Fruit fly (Drosophila melanogaster): Measurements from ENCODE around the gene Pp2C1.

The Pp2C1 gene

DNA sequence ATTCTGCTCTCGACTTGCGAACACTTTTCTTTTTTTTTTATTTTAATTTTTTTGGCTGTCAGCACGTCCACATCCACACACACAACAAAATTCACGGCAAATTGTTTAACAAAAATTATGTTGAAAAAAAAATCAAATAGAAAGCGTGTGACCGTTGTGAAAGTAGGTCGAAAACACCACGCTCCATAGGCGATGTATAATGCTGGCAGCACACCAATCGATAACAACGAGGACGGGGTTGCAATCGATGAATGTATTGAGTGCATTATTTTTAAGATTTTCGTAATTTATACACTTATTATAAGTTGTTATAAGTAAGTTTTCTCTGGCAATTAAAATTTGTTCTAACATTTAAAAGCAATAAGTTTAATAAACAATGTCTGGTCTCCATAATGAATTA, at the start of gene Pp2C1:
Gene Pp2C1 (minus strand): TSS at position 181 of the 400 bp plus-strand sequence.
- no peak for TF ChIP-seq CG17801 (GFP tag; optimal IDR thresholded peaks at IDR 0.05; ENCODE audit: partially characterized antibody)

DNA sequence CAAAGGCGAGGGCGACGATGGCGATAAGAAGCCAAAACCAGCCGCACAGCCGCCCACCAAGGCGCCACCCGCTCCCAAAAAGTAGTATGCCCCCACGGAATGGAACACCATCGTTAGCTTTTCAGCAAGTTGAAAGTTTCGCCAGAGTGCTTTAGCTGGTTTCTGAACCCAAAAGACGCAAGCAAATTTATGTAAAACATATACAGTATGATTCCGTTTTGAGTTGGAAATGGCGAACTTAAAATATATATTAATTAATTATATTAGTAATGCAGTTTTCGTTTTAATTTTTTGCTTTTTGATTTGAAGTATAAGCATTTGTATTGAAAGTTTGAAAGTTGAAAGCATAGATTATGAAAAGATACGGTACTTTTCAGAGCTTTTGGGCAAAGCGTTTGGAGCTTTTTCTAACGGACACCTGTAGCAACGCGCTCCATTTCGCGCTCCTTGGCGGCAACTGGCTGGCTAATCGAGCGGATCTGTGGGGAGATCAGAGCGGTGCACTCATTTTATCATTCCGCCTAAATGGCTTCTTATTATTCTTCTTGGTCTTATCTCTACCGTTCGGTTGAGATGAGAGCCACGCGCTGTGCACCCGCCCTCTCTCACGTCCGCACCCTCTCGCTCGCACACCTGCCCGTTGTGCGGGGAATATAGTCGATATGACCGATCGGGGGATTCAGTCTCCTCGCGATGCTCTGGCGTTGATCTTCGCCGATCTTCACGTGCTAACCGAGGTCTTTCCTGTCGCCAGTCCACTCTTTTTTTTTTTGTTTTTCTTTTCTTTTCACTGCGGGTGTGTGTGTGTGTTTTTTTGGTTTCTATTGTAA, 20.7 kb upstream of the Pp2C1 start, which contains the start of gene Proc-R:
Gene Proc-R (plus strand): TSS at position 680 of the 830 bp plus-strand sequence.
- TF ChIP-seq CG17801 (GFP tag; optimal IDR thresholded peaks at IDR 0.05; ENCODE audit: partially characterized antibody) = no peak

DNA sequence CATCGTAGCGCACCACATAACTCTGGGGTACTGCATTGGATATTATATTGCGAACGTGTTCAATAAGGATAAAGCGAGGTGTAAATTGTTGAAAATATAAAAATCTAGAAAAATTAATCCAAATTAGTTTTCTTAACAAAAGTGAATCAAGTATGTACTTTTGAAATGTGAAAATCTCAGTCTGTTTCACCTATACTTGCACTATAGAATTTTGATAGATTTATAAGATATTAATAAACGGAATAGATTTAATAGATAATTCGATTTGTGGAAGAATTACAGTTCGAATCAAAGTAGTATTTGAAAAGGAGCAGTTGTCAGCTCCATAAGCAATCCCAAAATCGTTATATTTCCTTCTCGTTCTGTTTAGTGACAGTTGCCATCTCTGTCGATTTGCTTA, 18.3 kb upstream of the Pp2C1 start, which contains the start of gene CG7024:
Gene CG7024 (plus strand): TSS at position 301 of the 400 bp plus-strand sequence.
- no peak for TF ChIP-seq CG17801 (GFP tag; optimal IDR thresholded peaks at IDR 0.05; ENCODE audit: partially characterized antibody)

DNA sequence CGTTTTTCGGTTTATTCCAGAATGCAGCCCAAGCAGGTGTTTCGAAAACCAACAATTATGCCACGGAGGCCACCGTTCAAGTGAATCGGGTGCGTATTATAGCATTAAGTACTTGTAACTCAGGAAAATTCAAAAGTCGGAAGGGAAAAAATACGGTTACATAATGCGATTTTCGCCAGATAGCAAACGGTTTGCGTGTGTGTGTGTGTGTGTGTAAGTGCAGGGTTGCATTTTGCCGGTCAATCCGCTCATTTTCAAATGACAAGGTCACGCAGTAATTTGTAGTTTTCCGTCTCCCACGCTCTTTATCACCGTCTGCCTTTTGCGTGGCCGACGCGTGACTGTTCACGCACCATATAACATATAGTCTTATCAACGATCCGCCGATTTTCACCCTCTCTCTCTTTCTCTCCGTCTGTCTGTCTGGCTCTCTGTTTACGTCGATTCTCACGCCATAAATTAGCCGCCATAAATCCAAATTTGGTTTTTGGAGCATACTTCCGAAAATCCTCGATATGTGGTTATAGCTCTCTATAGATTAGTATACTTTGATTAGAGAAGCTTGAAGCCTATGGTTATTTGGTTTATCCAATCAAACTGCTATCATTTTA, 16.2 kb upstream of the Pp2C1 start:
- no peak for TF ChIP-seq CG17801 (GFP tag; optimal IDR thresholded peaks at IDR 0.05; ENCODE audit: partially characterized antibody)

DNA sequence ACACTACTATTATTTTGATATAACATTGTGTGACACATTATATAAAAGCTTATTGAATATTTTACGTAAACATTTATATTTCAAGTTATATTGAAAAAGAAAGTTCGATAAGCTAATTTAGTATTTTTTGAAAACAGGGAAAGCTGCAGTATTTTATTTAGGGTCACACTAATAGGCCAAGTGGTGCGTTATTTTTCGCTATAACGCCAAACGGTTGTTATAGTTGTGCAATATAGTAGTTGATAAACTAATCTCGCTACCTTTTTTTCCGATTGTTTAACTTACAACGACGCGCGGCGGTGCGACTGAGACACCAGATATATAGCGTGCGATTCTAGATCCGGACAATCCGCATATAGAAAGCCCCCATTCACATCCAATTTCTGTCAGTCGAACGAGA, 15.4 kb upstream of the Pp2C1 start, which contains the start of gene Pdha:
Gene Pdha (plus strand): TSS at position 167 of the 400 bp plus-strand sequence.
- TF ChIP-seq CG17801 (GFP tag; optimal IDR thresholded peaks at IDR 0.05; ENCODE audit: partially characterized antibody) = no peak

DNA sequence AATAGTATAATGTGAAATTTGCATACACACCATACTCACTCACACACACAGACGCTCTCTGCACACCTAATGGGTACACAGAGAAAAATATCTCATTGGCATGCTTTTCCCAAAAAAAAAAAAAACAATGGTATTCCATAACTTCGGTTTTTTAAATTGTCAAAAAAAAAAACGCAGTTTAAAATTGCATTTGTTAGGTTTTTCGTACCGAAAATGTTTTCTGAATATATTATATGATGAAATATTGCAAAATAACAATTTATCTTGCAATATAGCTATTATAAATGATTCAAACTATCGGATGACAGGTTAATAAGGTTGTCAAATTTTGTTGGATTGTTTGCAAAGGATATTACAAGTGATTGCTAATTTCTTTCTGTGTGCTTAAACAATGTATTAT, 13.1 kb upstream of the Pp2C1 start:
- TF ChIP-seq CG17801 (GFP tag; optimal IDR thresholded peaks at IDR 0.05; ENCODE audit: partially characterized antibody) = no peak

DNA sequence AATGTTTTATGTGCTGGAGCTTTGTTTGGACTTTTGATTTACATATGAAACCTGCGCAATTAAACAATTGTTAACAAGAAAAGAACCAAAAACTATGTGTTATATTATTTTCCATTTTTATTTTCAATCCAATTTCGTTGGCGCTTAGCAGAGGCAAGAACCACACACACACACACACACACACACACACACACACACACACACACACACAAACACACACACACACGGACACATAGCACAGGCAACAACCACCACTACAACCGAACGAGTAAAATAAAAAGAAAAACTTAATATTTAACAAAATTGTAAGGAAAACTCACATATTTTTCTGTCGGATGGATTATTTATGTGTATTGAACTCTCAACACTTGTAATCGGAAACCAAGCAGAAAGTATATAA, 12.7 kb upstream of the Pp2C1 start:
- TF ChIP-seq CG17801 (GFP tag; optimal IDR thresholded peaks at IDR 0.05; ENCODE audit: partially characterized antibody) = no peak

DNA sequence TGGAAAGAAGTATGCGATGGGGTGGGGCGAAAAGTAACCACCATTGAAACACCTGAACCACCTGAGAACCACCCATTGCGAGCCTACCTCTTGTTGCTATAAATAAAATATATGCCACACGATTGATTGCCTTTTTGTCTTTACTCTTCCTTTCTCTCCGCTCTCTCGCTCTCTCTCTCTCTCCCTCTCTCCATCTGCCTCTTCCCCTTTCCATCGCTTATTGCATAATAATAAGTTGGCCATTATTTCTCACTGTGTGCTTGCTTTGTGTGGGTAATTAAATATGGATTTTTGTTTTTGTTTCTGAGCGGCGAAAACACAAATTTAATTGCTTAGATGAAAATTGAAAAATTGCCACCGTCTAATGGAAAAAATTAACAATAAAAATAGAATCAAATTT, 7.4 kb upstream of the Pp2C1 start:
- TF ChIP-seq CG17801 (GFP tag; optimal IDR thresholded peaks at IDR 0.05; ENCODE audit: partially characterized antibody) = no peak

DNA sequence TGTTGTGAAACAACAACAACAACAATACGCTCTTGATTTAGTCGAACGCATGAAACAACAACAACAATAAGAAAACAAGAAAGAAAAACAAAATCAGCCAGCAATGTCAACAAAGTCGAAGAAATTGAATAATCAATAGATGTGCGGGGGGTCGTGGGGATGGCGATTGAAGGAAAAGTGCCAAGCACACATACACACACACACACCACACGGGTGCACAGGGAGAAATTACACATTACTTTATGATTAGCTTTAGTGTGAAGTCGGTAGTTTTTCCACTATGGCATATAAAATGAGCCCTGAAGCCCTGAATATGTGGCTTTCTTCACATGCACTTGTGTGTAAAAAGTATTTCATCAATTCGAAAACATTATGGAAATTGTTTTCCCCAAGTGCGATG, 6.3 kb upstream of the Pp2C1 start:
- TF ChIP-seq CG17801 (GFP tag; optimal IDR thresholded peaks at IDR 0.05; ENCODE audit: partially characterized antibody) = no peak

DNA sequence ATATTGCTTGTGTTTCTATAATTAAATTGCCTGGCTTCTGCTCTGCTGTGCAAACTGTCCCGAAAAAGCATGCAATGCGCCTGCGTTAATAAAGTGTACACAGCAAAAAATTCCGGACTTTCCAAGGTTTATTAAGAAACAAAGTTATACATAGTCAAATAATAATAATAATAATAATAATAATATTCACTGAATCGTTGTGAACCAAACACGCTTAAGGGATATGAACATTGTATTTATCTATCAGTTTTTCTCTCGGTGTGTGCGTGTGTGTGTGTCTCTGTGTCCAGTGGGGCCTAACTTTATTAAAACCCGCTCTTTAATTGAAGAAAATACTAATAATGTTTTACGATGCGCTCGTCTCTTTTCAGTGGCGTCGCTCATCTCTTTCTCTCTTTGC, 4.5 kb upstream of the Pp2C1 start:
- no peak for TF ChIP-seq CG17801 (GFP tag; optimal IDR thresholded peaks at IDR 0.05; ENCODE audit: partially characterized antibody)

DNA sequence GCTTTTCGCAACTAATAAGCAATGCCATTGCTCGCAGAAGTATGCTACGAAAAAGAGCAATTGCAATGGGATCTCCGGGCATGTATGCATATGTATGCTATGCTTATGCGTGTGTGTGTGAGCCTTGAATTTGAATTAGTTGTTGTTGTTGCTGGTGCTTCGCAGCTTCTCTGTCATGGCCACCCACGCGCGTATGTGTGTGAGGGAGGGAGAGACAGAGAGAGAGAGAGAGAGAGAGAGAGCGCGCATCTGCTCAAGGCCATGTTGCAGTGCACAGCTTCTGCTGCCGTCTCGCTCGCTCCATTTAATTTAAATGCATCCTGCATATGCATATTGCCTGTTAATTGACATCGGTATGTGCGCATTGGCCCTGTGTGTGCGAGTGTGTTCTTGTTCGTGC, 4.1 kb upstream of the Pp2C1 start:
- no peak for TF ChIP-seq CG17801 (GFP tag; optimal IDR thresholded peaks at IDR 0.05; ENCODE audit: partially characterized antibody)

DNA sequence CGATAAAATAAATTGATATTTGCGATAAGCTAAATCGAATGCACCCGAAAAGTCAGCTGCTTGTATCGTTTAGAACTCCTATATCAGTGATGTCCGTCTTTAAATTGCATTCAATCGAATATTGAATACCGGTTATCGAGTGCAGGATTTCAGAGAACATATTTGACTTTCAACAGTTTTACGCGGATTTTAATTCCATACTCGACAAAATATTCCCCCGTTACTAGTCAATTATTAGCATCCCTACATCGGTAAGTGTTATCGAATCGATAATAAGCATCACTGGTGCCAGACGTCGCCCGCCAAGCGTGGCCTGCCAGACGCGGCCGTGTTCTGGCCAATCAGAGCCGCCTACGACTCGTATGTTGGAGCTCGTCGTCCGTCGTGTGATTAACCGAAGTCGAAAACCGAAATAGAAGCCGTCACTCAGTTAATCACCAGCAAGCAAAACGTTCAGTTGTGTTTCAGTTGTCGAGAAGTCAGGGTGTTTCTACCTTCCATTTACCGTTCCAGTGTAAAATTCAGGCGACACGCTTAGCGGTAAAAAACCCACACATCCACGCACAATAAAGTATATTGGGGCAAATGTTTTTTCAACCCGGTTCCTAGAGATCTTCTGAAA, 1.2 kb upstream of the Pp2C1 start, which contains the start of gene ctp:
Gene ctp (plus strand): TSS at position 23 of the 622 bp plus-strand sequence.
- TF ChIP-seq CG17801 (GFP tag; optimal IDR thresholded peaks at IDR 0.05; ENCODE audit: partially characterized antibody) = peak; percentile 81

DNA sequence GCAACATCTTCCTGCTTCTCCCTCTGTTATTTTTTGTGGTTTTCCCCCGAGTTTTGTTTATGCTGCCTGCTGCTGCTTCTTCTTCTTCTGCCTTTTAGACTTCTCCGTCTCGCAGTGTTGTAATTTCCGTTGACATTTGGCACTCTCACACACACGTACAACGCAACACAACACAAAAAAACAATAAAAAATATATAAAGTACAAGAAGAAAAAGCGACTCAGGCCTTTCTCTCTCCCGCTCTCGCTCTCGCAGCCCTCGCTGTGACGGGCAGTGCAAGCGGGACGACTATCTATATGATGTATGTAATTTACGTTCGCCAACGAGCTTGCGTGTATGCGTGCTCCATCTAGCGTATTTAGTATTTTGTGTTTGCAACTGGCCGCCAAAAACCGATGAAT, 553 bp downstream of the Pp2C1 start:
- TF ChIP-seq CG17801 (GFP tag; optimal IDR thresholded peaks at IDR 0.05; ENCODE audit: partially characterized antibody) = peak; percentile 94

DNA sequence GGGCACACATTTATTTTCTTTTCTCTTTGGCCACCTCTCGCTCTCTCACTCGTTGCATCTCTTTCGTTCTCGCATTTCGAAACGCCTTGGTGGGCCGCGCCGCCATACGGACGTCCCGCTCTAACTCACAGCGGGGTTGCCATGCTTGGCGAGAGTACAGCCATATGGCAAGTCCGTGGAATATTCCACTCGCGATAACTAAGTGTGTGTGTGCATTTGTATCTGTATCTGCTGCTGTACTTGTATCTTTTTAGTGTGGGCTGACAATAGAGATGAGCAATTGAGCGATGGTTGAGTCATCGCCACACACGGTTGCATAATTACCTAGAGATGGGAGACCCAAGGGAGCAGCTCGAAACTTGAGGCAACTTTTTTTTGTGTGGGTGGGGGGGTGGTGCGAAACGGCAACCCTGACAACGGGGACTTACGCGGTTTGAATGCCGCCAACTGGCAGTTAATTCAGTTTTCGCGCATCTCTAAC, 2.2 kb downstream of the Pp2C1 start:
- peak; percentile 86 for TF ChIP-seq CG17801 (GFP tag; optimal IDR thresholded peaks at IDR 0.05; ENCODE audit: partially characterized antibody)

DNA sequence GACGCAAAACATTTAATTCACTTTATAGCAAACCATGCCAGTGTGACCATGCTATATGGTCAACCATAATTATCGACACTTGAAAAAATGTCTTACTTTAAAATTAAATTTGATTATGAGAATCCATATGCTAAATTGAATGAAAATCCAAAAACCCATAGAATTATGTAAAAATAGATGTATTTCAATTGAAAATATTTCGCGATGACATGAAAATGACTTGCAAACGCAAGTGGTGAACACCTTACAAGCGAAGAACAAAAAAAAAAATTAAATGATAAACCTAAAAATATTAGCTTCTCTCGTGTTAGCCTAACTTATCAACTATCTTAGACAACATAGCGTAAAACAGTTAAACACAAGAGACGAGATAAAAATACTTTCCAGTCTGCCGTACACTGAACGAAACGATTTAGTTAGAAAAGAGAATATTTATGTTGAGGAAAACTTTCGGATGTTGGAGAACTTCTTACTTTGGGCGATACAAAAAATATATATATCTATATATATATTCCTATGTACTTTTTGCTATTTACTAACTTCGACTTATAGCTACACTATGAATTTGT, 6.8 kb downstream of the Pp2C1 start:
- TF ChIP-seq CG17801 (GFP tag; optimal IDR thresholded peaks at IDR 0.05; ENCODE audit: partially characterized antibody) = peak; percentile 57
